Fruit fly (Drosophila melanogaster) whole organism, embryonic: ENCODE results near the gene CG8641.

Experiments used
- Asciz ChIP-seq: fragments of 200-800 bp; sonication (Bioruptor generic); optimal IDR thresholded peaks from 2 replicates; lab custom pipeline; 2017; ENCODE audit warnings: missing biosample characterization, mild to moderate bottlenecking, missing genetic modification characterization, missing genetic modification reagents
- CG10267 ChIP-seq: fragments of 200-800 bp; sonication (Bioruptor generic); optimal IDR thresholded peaks from 2 replicates; lab custom pipeline; 2018; ENCODE audit warnings: missing biosample characterization, mild to moderate bottlenecking, missing genetic modification characterization, moderate library complexity
- CG10366 ChIP-seq: fragments of 200-800 bp; sonication (Bioruptor generic); IDR thresholded peaks from 2 replicates; pipeline ENCODE4 v1.3.6; 2022; ENCODE audit warnings: missing biosample characterization, missing genetic modification characterization
- CG11504 ChIP-seq: fragments of 200-800 bp; sonication (Bioruptor generic); optimal IDR thresholded peaks from 3 replicates; lab custom pipeline; 2019; ENCODE audit warnings: missing biosample characterization, mild to moderate bottlenecking, missing genetic modification characterization, moderate library complexity
- CG15269 ChIP-seq: fragments of 200-800 bp; sonication (Bioruptor generic); optimal IDR thresholded peaks from 2 replicates; lab custom pipeline; 2018; ENCODE audit warnings: missing biosample characterization, mild to moderate bottlenecking, missing genetic modification characterization, moderate library complexity
- CG15514 ChIP-seq: fragments of 200-800 bp; sonication (Bioruptor generic); optimal IDR thresholded peaks from 3 replicates; lab custom pipeline; 2017; ENCODE audit warnings: missing biosample characterization, missing genetic modification characterization, mild to moderate bottlenecking, moderate library complexity, missing genetic modification reagents
- CG17359 ChIP-seq: fragments of 200-800 bp; sonication (Bioruptor generic); optimal IDR thresholded peaks from 3 replicates; lab custom pipeline; 2018; ENCODE audit warnings: missing biosample characterization, mild to moderate bottlenecking, missing genetic modification characterization, moderate library complexity
- CG18262 ChIP-seq: fragments of 200-800 bp; optimal IDR thresholded peaks from 3 replicates; lab custom pipeline; 2019; ENCODE audit warnings: missing biosample characterization, mild to moderate bottlenecking, missing genetic modification characterization, moderate library complexity
- CG2199 ChIP-seq: fragments of 200-800 bp; sonication (Bioruptor generic); IDR thresholded peaks from 3 replicates; pipeline ENCODE4 v1.3.6; 2022; ENCODE audit warnings: missing biosample characterization, missing genetic modification characterization
- CG2678 ChIP-seq: fragments of 200-800 bp; sonication (Bioruptor generic); optimal IDR thresholded peaks from 3 replicates; lab custom pipeline; 2019; ENCODE audit warnings: missing biosample characterization, mild to moderate bottlenecking, missing genetic modification characterization, moderate library complexity
- CG2712 ChIP-seq: fragments of 200-800 bp; optimal IDR thresholded peaks from 3 replicates; lab custom pipeline; 2019; ENCODE audit warnings: missing biosample characterization, mild to moderate bottlenecking, missing genetic modification characterization, moderate library complexity
- CG30431 ChIP-seq: fragments of 200-800 bp; sonication (Bioruptor generic); optimal IDR thresholded peaks from 2 replicates; lab custom pipeline; 2017; ENCODE audit warnings: missing biosample characterization, missing genetic modification characterization
- CG31441 ChIP-seq: fragments of 200-800 bp; sonication (Bioruptor generic); IDR thresholded peaks from 2 replicates; pipeline ENCODE4 v1.3.6; 2022; ENCODE audit warnings: missing biosample characterization, missing genetic modification characterization
- CG3847 ChIP-seq: fragments of 200-800 bp; sonication (Bioruptor generic); IDR thresholded peaks from 2 replicates; pipeline ENCODE4 v1.3.6; 2022; ENCODE audit warnings: missing biosample characterization, missing genetic modification characterization
- CG4328 ChIP-seq: fragments of 200-800 bp; sonication (Bioruptor generic); optimal IDR thresholded peaks from 3 replicates; lab custom pipeline; 2017; ENCODE audit warnings: missing biosample characterization, missing genetic modification reagents, missing genetic modification characterization
- CG4424 ChIP-seq: fragments of 200-800 bp; sonication (Bioruptor generic); optimal IDR thresholded peaks from 3 replicates; lab custom pipeline; 2016; ENCODE audit warnings: missing biosample characterization, missing genetic modification characterization
- CG7839 ChIP-seq: fragments of 200-800 bp; sonication (Bioruptor generic); optimal IDR thresholded peaks from 3 replicates; lab custom pipeline; 2018; ENCODE audit warnings: missing biosample characterization, mild to moderate bottlenecking, missing genetic modification characterization, moderate library complexity
- CG9932 ChIP-seq: fragments of 200-800 bp; sonication (Bioruptor generic); IDR thresholded peaks from 2 replicates; pipeline ENCODE4 v1.3.6; 2022; ENCODE audit warnings: missing biosample characterization, missing genetic modification characterization
- CoRest ChIP-seq: fragments of 200-800 bp; sonication (Bioruptor generic); optimal IDR thresholded peaks from 3 replicates; lab custom pipeline; 2018; ENCODE audit warnings: missing biosample characterization, mild to moderate bottlenecking, missing genetic modification characterization, moderate library complexity
- CrebB ChIP-seq: fragments of 200-800 bp; sonication (Bioruptor generic); optimal IDR thresholded peaks from 3 replicates; lab custom pipeline; 2018; ENCODE audit warnings: missing biosample characterization, mild to moderate bottlenecking, missing genetic modification characterization
- D19A ChIP-seq: fragments of 200-800 bp; optimal IDR thresholded peaks from 3 replicates; lab custom pipeline; 2019; ENCODE audit warnings: missing biosample characterization, mild to moderate bottlenecking, missing genetic modification characterization, moderate library complexity
- E2f2 ChIP-seq: fragments of 200-800 bp; sonication (Bioruptor generic); IDR thresholded peaks from 2 replicates; pipeline ENCODE4 v1.3.6; 2022; ENCODE audit warnings: missing biosample characterization, missing genetic modification characterization
- Elba2 ChIP-seq: fragments of 200-800 bp; sonication (Bioruptor generic); optimal IDR thresholded peaks from 3 replicates; lab custom pipeline; 2016; ENCODE audit warnings: missing biosample characterization, missing genetic modification characterization
- Fer1 ChIP-seq: fragments of 200-800 bp; sonication (Bioruptor generic); optimal IDR thresholded peaks from 2 replicates; lab custom pipeline; 2017; ENCODE audit warnings: missing biosample characterization, mild to moderate bottlenecking, missing genetic modification characterization
- HLH3B ChIP-seq: fragments of 200-800 bp; sonication (Bioruptor generic); IDR thresholded peaks from 2 replicates; pipeline ENCODE4 v1.3.6; 2022; ENCODE audit warnings: missing biosample characterization, missing genetic modification characterization
- Nf-YA ChIP-seq: fragments of 200-800 bp; sonication (Bioruptor generic); IDR thresholded peaks from 2 replicates; pipeline ENCODE4 v1.3.6; 2022; ENCODE audit warnings: missing biosample characterization, missing genetic modification characterization
- Oli ChIP-seq: fragments of 200-800 bp; sonication (Bioruptor generic); optimal IDR thresholded peaks from 2 replicates; lab custom pipeline; 2018; ENCODE audit warnings: missing biosample characterization, mild to moderate bottlenecking, missing genetic modification characterization, moderate library complexity
- bsh ChIP-seq, 2 experiments: fragments of 200-800 bp; sonication (Bioruptor generic); optimal IDR thresholded peaks; 2 replicates each; lab custom pipeline; 2017 to 2018; ENCODE audit warnings: mild to moderate bottlenecking in 2 of 2, missing biosample characterization in 2 of 2, missing genetic modification characterization in 2 of 2, moderate library complexity in 1 of 2
- dmrt99B ChIP-seq: fragments of 200-800 bp; sonication (Bioruptor generic); optimal IDR thresholded peaks from 2 replicates; lab custom pipeline; 2018; ENCODE audit warnings: missing biosample characterization, mild to moderate bottlenecking, missing genetic modification characterization, moderate library complexity
- dysf ChIP-seq: fragments of 200-800 bp; sonication (Bioruptor generic); IDR thresholded peaks from 3 replicates; pipeline ENCODE4 v1.3.6; 2022; ENCODE audit warnings: missing biosample characterization, missing genetic modification characterization
- gem ChIP-seq: fragments of 200-800 bp; sonication (Bioruptor generic); optimal IDR thresholded peaks from 2 replicates; lab custom pipeline; 2019; ENCODE audit warnings: missing biosample characterization, mild to moderate bottlenecking, missing genetic modification characterization, moderate library complexity
- grau ChIP-seq: fragments of 200-800 bp; optimal IDR thresholded peaks from 3 replicates; lab custom pipeline; 2019; ENCODE audit warnings: missing biosample characterization, mild to moderate bottlenecking, missing genetic modification characterization, moderate library complexity
- her ChIP-seq: fragments of 200-800 bp; sonication (Bioruptor generic); optimal IDR thresholded peaks from 2 replicates; lab custom pipeline; 2016; ENCODE audit warnings: missing biosample characterization, missing genetic modification characterization
- otp ChIP-seq: fragments of 200-800 bp; sonication (Bioruptor generic); IDR thresholded peaks from 3 replicates; pipeline ENCODE4, ENCODE4 v1.3.6; 2022; ENCODE audit warnings: missing biosample characterization, missing genetic modification characterization
- phol ChIP-seq: fragments of 200-800 bp; sonication (Bioruptor generic); optimal IDR thresholded peaks from 3 replicates; lab custom pipeline; 2018; ENCODE audit warnings: missing biosample characterization, mild to moderate bottlenecking, missing genetic modification characterization, moderate library complexity
- sens ChIP-seq: fragments of 200-800 bp; sonication (Bioruptor generic); peaks from one replicate; lab custom pipeline; 2016; ENCODE audit warnings: missing biosample characterization, missing genetic modification characterization
- sisA ChIP-seq: fragments of 200-800 bp; sonication (Bioruptor generic); IDR thresholded peaks from 2 replicates; pipeline ENCODE4 v1.3.6; 2022; ENCODE audit warnings: missing biosample characterization, missing genetic modification characterization
- so ChIP-seq: fragments of 200-800 bp; sonication (Bioruptor generic); IDR thresholded peaks from 3 replicates; pipeline ENCODE4 v1.3.6; 2022; ENCODE audit warnings: missing biosample characterization, missing genetic modification characterization
- tap ChIP-seq: fragments of 200-800 bp; optimal IDR thresholded peaks from 3 replicates; lab custom pipeline; 2019; ENCODE audit warnings: missing biosample characterization, mild to moderate bottlenecking, missing genetic modification characterization, moderate library complexity
- tgo ChIP-seq: fragments of 200-800 bp; sonication (Bioruptor generic); IDR thresholded peaks from 3 replicates; pipeline ENCODE4 v1.3.6; 2022; ENCODE audit warnings: missing biosample characterization, missing genetic modification characterization
- ttk ChIP-seq: fragments of 200-800 bp; sonication (Bioruptor generic); IDR thresholded peaks from 2 replicates; pipeline ENCODE4 v2.1.2; 2022; ENCODE audit warnings: missing biosample characterization, missing genetic modification characterization
- tx ChIP-seq: fragments of 200-800 bp; sonication (Bioruptor generic); optimal IDR thresholded peaks from 2 replicates; lab custom pipeline; 2016; ENCODE audit warnings: missing biosample characterization, missing genetic modification characterization
- unpg ChIP-seq: fragments of 200-800 bp; sonication (Bioruptor generic); optimal IDR thresholded peaks from 3 replicates; lab custom pipeline; 2018; ENCODE audit warnings: missing biosample characterization, mild to moderate bottlenecking, missing genetic modification characterization, moderate library complexity

Gene CG8641

DNA sequence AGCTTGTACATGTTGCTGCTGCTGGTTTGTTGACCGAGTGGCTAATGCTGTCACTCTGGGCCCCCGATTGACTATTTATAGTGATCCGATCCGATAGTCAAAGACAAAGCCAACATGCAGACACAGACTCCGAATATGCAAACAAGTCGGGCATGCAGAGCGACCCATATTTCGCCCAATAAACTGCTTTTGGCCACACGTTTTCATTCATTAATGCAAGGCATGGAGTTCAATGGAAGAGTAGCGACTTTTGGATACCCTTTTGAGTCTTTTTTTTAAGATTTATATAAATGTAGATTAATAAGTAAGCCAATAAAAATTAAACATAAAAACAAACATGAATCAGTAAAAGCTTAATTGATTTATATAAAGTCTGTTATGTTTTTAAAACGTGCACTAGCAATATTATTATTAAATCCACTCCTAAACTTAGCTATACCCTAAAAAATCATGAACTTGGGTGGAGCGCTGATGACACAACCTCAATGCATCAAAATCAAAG, 9.3 kb upstream of the CG8641 start, which contains the start of gene Cpr65Ea (continued):
- no peak for TF ChIP-seq CG15514
- TF ChIP-seq CG2678 = peak; percentile 52
- TF ChIP-seq CrebB (tag; lab: Kevin White, UChicago) = no peak
- peak; percentile 5 for TF ChIP-seq CG18262 (tag; lab: Kevin White, UChicago)
- TF ChIP-seq Oli (tag; lab: Kevin White, UChicago) = peak; percentile 46
- 0 out of 2 replicates have a peak, but pooled peaks have one; percentile 13 for TF ChIP-seq Nf-YA (GFP tag; lab: Robert Waterston, UW)
- 0 out of 3 replicates have a peak, but pooled peaks have one; percentile 24 for TF ChIP-seq tgo (GFP tag; lab: Robert Waterston, UW)
- TF ChIP-seq CG4328 (GFP tag; lab: Kevin White, UChicago) = no peak
- peak; percentile 61 for TF ChIP-seq CG15269 (tag; lab: Kevin White, UChicago)
- peak; percentile 54 for TF ChIP-seq gem (tag; lab: Kevin White, UChicago)
- peak; percentile 24 for TF ChIP-seq Asciz (GFP tag; lab: Kevin White, UChicago)
- peak; percentile 33 for TF ChIP-seq CoRest
- peak; percentile 17 for TF ChIP-seq grau (tag; lab: Kevin White, UChicago)
- TF ChIP-seq CG10267 (tag; lab: Kevin White, UChicago) = no peak
- TF ChIP-seq CG17359 (tag; lab: Kevin White, UChicago) = peak; percentile 18
- TF ChIP-seq Fer1 (GFP tag; lab: Kevin White, UChicago) = no peak
- TF ChIP-seq CG3847 (GFP tag; lab: Robert Waterston, UW) = no peak
- no peak for TF ChIP-seq Elba2 (GFP tag; lab: Kevin White, UChicago)
- TF ChIP-seq sisA (GFP tag; lab: Robert Waterston, UW) = no peak; the same call in 1 of the 2 replicates
- TF ChIP-seq sens (GFP tag; lab: Kevin White, UChicago) = peak; percentile 43
- TF ChIP-seq D19A (tag; lab: Kevin White, UChicago) = peak; percentile 42
- TF ChIP-seq otp (GFP tag; lab: Robert Waterston, UW) = no peak
- no peak for TF ChIP-seq CG4424 (GFP tag; lab: Kevin White, UChicago)
- no peak for TF ChIP-seq her (GFP tag; lab: Kevin White, UChicago)
- no peak for TF ChIP-seq CG9932 (GFP tag; lab: Robert Waterston, UW)
- TF ChIP-seq CG30431 (GFP tag; lab: Kevin White, UChicago) = no peak
- TF ChIP-seq CG10366 (GFP tag; lab: Robert Waterston, UW) = no peak
- no peak for TF ChIP-seq tx (GFP tag; lab: Kevin White, UChicago)
- no peak for TF ChIP-seq bsh (GFP tag; optimal IDR thresholded peaks at IDR 0.05; lab: Kevin White, UChicago)
- TF ChIP-seq tap = peak; percentile 33
- TF ChIP-seq dysf = 0 out of 3 replicates have a peak, but pooled peaks have one; percentile 28
- TF ChIP-seq E2f2 (GFP tag; lab: Robert Waterston, UW) = peak; percentile 23; the same call in 1 of the 2 replicates
- 0 out of 3 replicates have a peak, but pooled peaks have one; percentile 19 for TF ChIP-seq so
- no peak for TF ChIP-seq CG2199 (GFP tag; lab: Robert Waterston, UW)
- peak; percentile 53 for TF ChIP-seq HLH3B (GFP tag; lab: Robert Waterston, UW)
- peak; percentile 41 for TF ChIP-seq CG7839 (tag; lab: Kevin White, UChicago)
- peak; percentile 68 for TF ChIP-seq CG11504 (tag; lab: Kevin White, UChicago)
- TF ChIP-seq ttk (GFP tag; lab: Robert Waterston, UW) = 0 out of 2 replicates have a peak, but pooled peaks have one; percentile 23
- peak; percentile 16 for TF ChIP-seq phol (tag; lab: Kevin White, UChicago)
- peak; percentile 23 for TF ChIP-seq unpg (GFP tag; lab: Kevin White, UChicago)
- TF ChIP-seq CG2712 (tag; lab: Kevin White, UChicago) = peak; percentile 25
- peak; percentile 23; the same call in 1 of the 2 replicates for TF ChIP-seq CG31441
- peak; percentile 71 for TF ChIP-seq dmrt99B
